Worm (Caenorhabditis elegans): ENCODE results near the gene C17F4.8.
"Not testable (repeated sequence)": the region's sequence is repeated elsewhere in the genome, so short reads cannot be mapped to it uniquely, and the experiment has no call there.

The C17F4.8 gene

ce11 chrII:3201242-3201641, 33.4 kb downstream of the C17F4.8 start, which contains the start of gene sri-48:
TSS of gene sri-48 (minus strand) at chrII:3201342.
- TF ChIP-seq aha-1 (tag); F49E8.2 (tag; optimal IDR thresholded peaks at IDR 0.05; ENCODE audit: borderline replicate concordance); hlh-30 (tag; optimal IDR thresholded peaks at IDR 0.05; ENCODE audit: insufficient read depth): not testable (repeated sequence)

- TF ChIP-seq Y48G9A.11 (GFP tag; IDR thresholded peaks at IDR 0.05) (no peak), unc-62 (GFP tag; optimal IDR thresholded peaks at IDR 0.05 in 1 of 2) (peak in 1 of 2 experiments; percentile 84), unc-62 (tag; optimal IDR thresholded peaks at IDR 0.05) (no peak), madf-9 (GFP tag; conservative IDR thresholded peaks at IDR 0.05) (no peak)
These were observed 35.6 kb downstream of the C17F4.8 start, which contains the start of gene sri-51 for ce11 chrII:3198998-3199397. TSS of gene sri-51 (minus strand) at chrII:3199098.

ce11 chrII:3196966-3197365, 37.7 kb downstream of the C17F4.8 start, which contains the start of gene gcy-15:
TSS of gene gcy-15 (minus strand) at chrII:3197066.
- TF ChIP-seq hlh-30 (tag; optimal IDR thresholded peaks at IDR 0.05; ENCODE audit: insufficient read depth) (no peak), snpc-1.2 (GFP tag; IDR thresholded peaks at IDR 0.05) (no peak), saeg-2 (GFP tag; IDR thresholded peaks at IDR 0.05) (no peak), ceh-28 (tag; optimal IDR thresholded peaks at IDR 0.05) (no peak), lir-3 (tag; optimal IDR thresholded peaks at IDR 0.05) (no peak), php-3 (GFP tag; IDR thresholded peaks at IDR 0.05) (no peak), spr-1 (tag; optimal IDR thresholded peaks at IDR 0.05) (no peak), skn-1 (tag; optimal IDR thresholded peaks at IDR 0.05) (no peak)

DNA sequence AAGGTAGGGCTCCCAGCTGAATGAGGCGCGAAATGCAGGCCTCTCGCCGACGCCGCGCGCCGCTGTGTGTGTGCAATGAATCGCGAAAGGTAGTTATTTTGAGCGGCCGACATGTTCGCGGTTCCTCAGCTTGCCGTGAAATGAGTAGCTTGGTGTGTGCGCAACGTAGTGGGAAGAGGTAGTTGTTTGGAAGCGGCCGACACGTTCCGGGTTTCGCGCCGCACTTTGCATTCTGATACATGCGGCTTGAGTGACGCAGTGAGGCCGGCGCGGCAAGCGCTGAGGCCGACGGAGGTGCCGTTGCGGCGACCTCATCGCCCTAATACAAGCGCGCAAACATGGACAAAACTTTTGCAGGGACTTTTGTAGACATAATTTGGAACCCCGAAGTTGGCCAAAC, 38.9 kb downstream of the C17F4.8 start:
- TF ChIP-seq nhr-76 (tag; optimal IDR thresholded peaks at IDR 0.05), result no peak
- TF ChIP-seq set-16 (GFP tag; IDR thresholded peaks at IDR 0.05), result peak; percentile 79
- no peak for TF ChIP-seq sdz-12 (GFP tag; optimal IDR thresholded peaks at IDR 0.05)
- TF ChIP-seq zag-1 (tag; optimal IDR thresholded peaks at IDR 0.05), result no peak

- TF ChIP-seq ceh-82, zag-1, nhr-6 (tag; optimal IDR thresholded peaks at IDR 0.05): not testable (repeated sequence)
These were observed 43.1 kb downstream of the C17F4.8 start, which contains the start of gene Y27F2A.9 for ce11 chrII:3191544-3191943. TSS of gene Y27F2A.9 (minus strand) at chrII:3191644.

DNA sequence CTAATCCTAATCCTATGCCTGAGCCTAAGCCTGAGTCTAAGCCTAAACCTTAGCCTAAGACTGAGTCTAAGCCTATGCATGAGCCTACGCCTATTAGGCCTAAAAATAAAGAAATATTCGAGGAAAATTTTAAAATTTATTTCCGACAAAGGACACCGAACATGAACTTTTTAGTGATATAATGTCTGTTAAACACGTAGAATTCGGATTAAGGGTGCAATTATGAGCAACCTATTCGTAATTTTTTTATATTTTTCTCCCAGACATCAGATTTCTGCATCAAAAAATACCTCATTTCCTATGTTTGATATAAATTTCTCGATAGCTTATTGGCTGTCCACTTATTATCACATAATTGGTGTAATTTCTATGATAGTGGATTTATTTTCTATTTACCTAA, 45.6 kb downstream of the C17F4.8 start, which contains the start of gene Y27F2A.11:
TSS of gene Y27F2A.11 (plus strand) at position 301 of the 400 bp plus-strand sequence.
- not testable (repeated sequence) for TF ChIP-seq duxl-1 (tag; optimal IDR thresholded peaks at IDR 0.05; ENCODE audit: poor library complexity); ZK337.2 (GFP tag; IDR thresholded peaks at IDR 0.05); ama-1 (optimal IDR thresholded peaks at IDR 0.05)

- TF ChIP-seq set-16 (GFP tag; IDR thresholded peaks at IDR 0.05) (peak; percentile 55), Y48G9A.11 (GFP tag; IDR thresholded peaks at IDR 0.05) (peak; percentile 41; the same call in 1 of the 2 replicates), spr-1 (tag; optimal IDR thresholded peaks at IDR 0.05) (no peak), egl-43 (GFP tag; IDR thresholded peaks at IDR 0.05) (0 out of 2 replicates have a peak, but pooled peaks have one; percentile 44), aha-1 (tag) (peak; percentile 21)
These were observed 48.8 kb downstream of the C17F4.8 start for ce11 chrII:3185848-3186247.

ce11 chrII:3184858-3185257, 49.8 kb downstream of the C17F4.8 start, which contains the start of gene sri-78:
TSS of gene sri-78 (plus strand) at chrII:3185158.
- not testable (repeated sequence) for TF ChIP-seq lin-1, saeg-2, madf-5 (GFP tag; IDR thresholded peaks at IDR 0.05)
